Worm (Caenorhabditis elegans) whole organism, L4 larva: ENCODE data around the gene ver-1.

Experiments
- Y5F2A.4 ChIP-seq: fragments of 200-800 bp; sonication (Bioruptor generic); optimal IDR thresholded peaks from 2 replicates; lab custom pipeline; 2018; ENCODE audit warnings: mild to moderate bottlenecking, missing genetic modification characterization, missing compliant biosample characterization
- ZK546.5 ChIP-seq, 2 experiments: sonication (generic microtip); optimal IDR thresholded peaks; 2 replicates each; lab custom pipeline; 2017; ENCODE audit warnings: missing biosample characterization in 2 of 2, missing genetic modification characterization in 2 of 2
- dpl-1 ChIP-seq: fragments of 150-350 bp; optimal IDR thresholded peaks from 2 replicates; lab custom pipeline; 2014; ENCODE audit warnings: missing biosample characterization, missing genetic modification reagents, missing genetic modification characterization
- egl-27 ChIP-seq: sonication (generic microtip); optimal IDR thresholded peaks from 3 replicates; lab custom pipeline; 2017; ENCODE audit warnings: missing biosample characterization, missing genetic modification reagents, missing genetic modification characterization
- lin-13 ChIP-seq: fragments of 150-350 bp; optimal IDR thresholded peaks from 2 replicates; lab custom pipeline; 2014; ENCODE audit warnings: missing biosample characterization, missing genetic modification reagents, missing genetic modification characterization
- lin-38 ChIP-seq: fragments of 200-800 bp; sonication (Bioruptor generic); IDR thresholded peaks from 2 replicates; pipeline ENCODE4 v1.3.6; 2022; ENCODE audit warnings: missing genetic modification reagents, missing genetic modification characterization, missing compliant biosample characterization
- rbr-2 ChIP-seq: sonication (generic microtip); optimal IDR thresholded peaks from 2 replicates; lab custom pipeline; 2016; ENCODE audit warnings: missing genotype, missing genetic modification characterization, missing compliant biosample characterization
- snpc-4 ChIP-seq: fragments of 150-350 bp; optimal IDR thresholded peaks from 2 replicates; lab custom pipeline; 2014; ENCODE audit warnings: missing biosample characterization, missing genetic modification characterization
- unc-130 ChIP-seq: sonication (generic microtip); optimal IDR thresholded peaks from 2 replicates; lab custom pipeline; 2016; ENCODE audit warnings: missing genetic modification reagents, missing genetic modification characterization, missing compliant biosample characterization
- unc-62 ChIP-seq, 3 experiments: fragments of 150-350 bp in 1 of 3; sonication (generic microtip); optimal IDR thresholded peaks in 2 of 3; peaks in 1 of 3; 1 replicate in 1 of 3; 2 replicates in 2 of 3; lab custom pipeline; 2014 to 2017; ENCODE audit warnings: missing biosample characterization in 3 of 3, missing genetic modification characterization in 3 of 3, missing genetic modification reagents in 3 of 3, missing genotype in 1 of 3

DNA sequence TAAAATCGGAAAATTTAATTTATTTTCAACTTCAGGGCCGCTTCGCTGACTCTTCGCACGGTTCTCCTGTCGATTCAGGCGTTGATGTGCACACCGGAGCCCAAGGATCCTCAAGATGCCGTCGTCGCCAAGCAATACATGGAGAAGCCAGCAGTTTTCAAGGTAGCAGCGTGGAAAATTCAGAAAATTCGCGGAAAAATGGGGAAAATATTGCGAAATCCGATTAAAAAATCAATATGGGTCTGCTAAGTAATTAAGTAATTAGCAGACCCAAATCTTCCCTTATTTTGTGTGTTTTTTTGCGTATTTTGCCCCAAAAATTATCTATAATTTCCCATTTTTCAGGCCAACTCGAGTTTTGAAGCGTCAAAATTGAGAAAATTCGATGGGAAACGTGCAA, 32.7 kb downstream of the ver-1 start:
- TF ChIP-seq unc-130 (GFP tag; lab: Kevin White, UChicago) (no peak), unc-62 (GFP tag; optimal IDR thresholded peaks at IDR 0.05 in 1 of 2; lab: Kevin White, UChicago) (no peak), unc-62 (tag; optimal IDR thresholded peaks at IDR 0.05; lab: Kevin White, UChicago) (no peak), ZK546.5 (tag; optimal IDR thresholded peaks at IDR 0.05; lab: Kevin White, UChicago) (no peak), lin-38 (GFP tag; lab: Robert Waterston, UW) (no peak), snpc-4 (no peak), Y5F2A.4 (GFP tag; lab: Kevin White, UChicago) (no peak), lin-13 (no peak), rbr-2 (tag; lab: Kevin White, UChicago) (no peak), dpl-1 (GFP tag; lab: Kevin White, UChicago) (no peak), egl-27 (no peak)
